Fruit fly (Drosophila melanogaster): ENCODE results near the gene yip2.

yip2 gene

dm6 chr2L:9893183-9893582 is 21.9 kb upstream of the yip2 start, which contains the start of gene mtDNA-helicase (continued):
- TF ChIP-seq hbn (GFP tag; IDR thresholded peaks at IDR 0.05; ENCODE audit: partially characterized antibody), result peak; percentile 51; the same call in 1 of the 2 replicates
- peak; percentile 62; the same call in 1 of the 3 replicates for TF ChIP-seq CG6791 (GFP tag; IDR thresholded peaks at IDR 0.05; ENCODE audit: partially characterized antibody)
- TF ChIP-seq CG15514 (GFP tag; optimal IDR thresholded peaks at IDR 0.05), result peak; percentile 5
- TF ChIP-seq gcm2 (GFP tag; optimal IDR thresholded peaks at IDR 0.05), result no peak
- TF ChIP-seq CG8478 (optimal IDR thresholded peaks at IDR 0.05), result no peak
- TF ChIP-seq otp (GFP tag; IDR thresholded peaks at IDR 0.05), result no peak
- peak; percentile 73 for TF ChIP-seq sens (GFP tag)

- TF ChIP-seq CG12391 (tag; optimal IDR thresholded peaks at IDR 0.05) (no peak), Stat92E (GFP tag; optimal IDR thresholded peaks at IDR 0.05) (no peak), tio (GFP tag; optimal IDR thresholded peaks at IDR 0.05) (no peak), Ets65A (GFP tag) (peak; percentile 70), CG31224 (GFP tag; IDR thresholded peaks at IDR 0.05) (no peak), klu (GFP tag; IDR thresholded peaks at IDR 0.05) (no peak), CG9932 (GFP tag; IDR thresholded peaks at IDR 0.05) (no peak), Nf-YB (GFP tag; optimal IDR thresholded peaks at IDR 0.05) (no peak), bigmax (GFP tag; optimal IDR thresholded peaks at IDR 0.05) (peak; percentile 91), CG11723 (GFP tag; optimal IDR thresholded peaks at IDR 0.05) (no peak), Myb (GFP tag; optimal IDR thresholded peaks at IDR 0.05) (no peak), CG2202 (tag; optimal IDR thresholded peaks at IDR 0.05) (no peak), fd102C (GFP tag; optimal IDR thresholded peaks at IDR 0.05) (no peak), sr (GFP tag; IDR thresholded peaks at IDR 0.05) (no peak), CG17802 (tag; optimal IDR thresholded peaks at IDR 0.05) (no peak), lab (GFP tag; optimal IDR thresholded peaks at IDR 0.05) (no peak), ash1 (GFP tag; optimal IDR thresholded peaks at IDR 0.05) (no peak), Dref (GFP tag; IDR thresholded peaks at IDR 0.05) (no peak), org-1 (GFP tag; optimal IDR thresholded peaks at IDR 0.05) (no peak), CG4328 (GFP tag; optimal IDR thresholded peaks at IDR 0.05) (no peak), CG16779 (GFP tag; IDR thresholded peaks at IDR 0.05) (0 out of 2 replicates have a peak, but pooled peaks have one; percentile 22), Opbp (GFP tag; IDR thresholded peaks at IDR 0.05; ENCODE audit: partially characterized antibody) (no peak), Dek (tag; optimal IDR thresholded peaks at IDR 0.05) (no peak), CG33557 (GFP tag; optimal IDR thresholded peaks at IDR 0.05) (no peak)
These were observed 20.9 kb upstream of the yip2 start for dm6 chr2L:9894193-9894592.

- peak; percentile 8 for TF ChIP-seq CG2875 (GFP tag; optimal IDR thresholded peaks at IDR 0.05)
- peak; percentile 50 for TF ChIP-seq scrt (GFP tag; optimal IDR thresholded peaks at IDR 0.05)
- TF ChIP-seq pnt (GFP tag; optimal IDR thresholded peaks at IDR 0.05), result no peak
- peak; percentile 65 for TF ChIP-seq CG10431 (GFP tag; optimal IDR thresholded peaks at IDR 0.05)
- peak; percentile 99 for TF ChIP-seq CG16813 (GFP tag; IDR thresholded peaks at IDR 0.05; ENCODE audit: partially characterized antibody)
- peak; percentile 82 for TF ChIP-seq CG10267 (tag; optimal IDR thresholded peaks at IDR 0.05)
- TF ChIP-seq chinmo (GFP tag; IDR thresholded peaks at IDR 0.05; ENCODE audit: partially characterized antibody), result peak; percentile 96; the same call in 3 of the 4 replicates
- peak; percentile 92 for TF ChIP-seq zen2 (GFP tag; IDR thresholded peaks at IDR 0.05; ENCODE audit: partially characterized antibody)
- TF ChIP-seq CG33557 (GFP tag; optimal IDR thresholded peaks at IDR 0.05), result peak; percentile 68
- TF ChIP-seq sob (GFP tag; IDR thresholded peaks at IDR 0.05), result peak; percentile 61
- TF ChIP-seq wdn (GFP tag; IDR thresholded peaks at IDR 0.05), result peak; percentile 17; the same call in 1 of the 2 replicates
- peak; percentile 77 for TF ChIP-seq Hmr (GFP tag; optimal IDR thresholded peaks at IDR 0.05)
- peak; percentile 73 for TF ChIP-seq CG13296 (GFP tag; optimal IDR thresholded peaks at IDR 0.05)
- peak; percentile 68 for TF ChIP-seq NfI (GFP tag; optimal IDR thresholded peaks at IDR 0.05)
- peak; percentile 77 for TF ChIP-seq CG10543 (GFP tag; optimal IDR thresholded peaks at IDR 0.05)
- peak; percentile 63 for TF ChIP-seq Nf-YC (tag; optimal IDR thresholded peaks at IDR 0.05)
- TF ChIP-seq CG3995 (GFP tag; optimal IDR thresholded peaks at IDR 0.05), result peak; percentile 67
- no peak for TF ChIP-seq pan (optimal IDR thresholded peaks at IDR 0.05)
- TF ChIP-seq pan (GFP tag; optimal IDR thresholded peaks at IDR 0.05 in 1 of 2, IDR thresholded peaks at IDR 0.05 in 1 of 2), result peak in 1 of 2 experiments; percentile 39
These were observed 20.1 kb upstream of the yip2 start, which contains the start of gene Bka for dm6 chr2L:9894871-9895364. Gene Bka (plus strand): TSS chr2L:9895287.

All from whole organism, embryonic.